Worm (Caenorhabditis elegans) whole organism, L3 larva: ENCODE measurements around the gene B0554.7.

Source experiments
- R02D3.7 ChIP-seq: fragments of 150-350 bp; optimal IDR thresholded peaks from 2 replicates; lab custom pipeline; 2014; ENCODE audit warnings: missing biosample characterization, missing genetic modification characterization
- ceh-16 ChIP-seq: sonication (generic microtip); optimal IDR thresholded peaks from 2 replicates; lab custom pipeline; 2017; ENCODE audit warnings: missing biosample characterization, missing genetic modification characterization
- ceh-82 ChIP-seq: fragments of 150-350 bp; optimal IDR thresholded peaks from 2 replicates; lab custom pipeline; 2014; ENCODE audit warnings: missing biosample characterization, missing genetic modification characterization
- elt-1 ChIP-seq: fragments of 150-350 bp; optimal IDR thresholded peaks from 2 replicates; lab custom pipeline; 2014; ENCODE audit warnings: missing biosample characterization, missing genetic modification characterization
- elt-2 ChIP-seq: sonication (generic microtip); optimal IDR thresholded peaks from 2 replicates; lab custom pipeline; 2016; ENCODE audit warnings: missing genetic modification reagents, mild to moderate bottlenecking, missing genetic modification characterization, missing compliant biosample characterization
- fkh-10 ChIP-seq: sonication (generic microtip); optimal IDR thresholded peaks from 2 replicates; lab custom pipeline; 2017; ENCODE audit warnings: missing biosample characterization, missing genetic modification reagents, missing genetic modification characterization
- fkh-2 ChIP-seq: fragments of 150-350 bp; optimal IDR thresholded peaks from 2 replicates; lab custom pipeline; 2014; ENCODE audit warnings: missing biosample characterization, missing genetic modification reagents, missing genetic modification characterization
- fos-1 ChIP-seq: fragments of 150-350 bp; optimal IDR thresholded peaks from 2 replicates; lab custom pipeline; 2014; ENCODE audit warnings: missing biosample characterization, missing genetic modification characterization
- lsy-12 ChIP-seq: sonication (generic microtip); optimal IDR thresholded peaks from 2 replicates; lab custom pipeline; 2016; ENCODE audit warnings: mild to moderate bottlenecking, missing genetic modification characterization, missing compliant biosample characterization
- nhr-12 ChIP-seq: fragments of 150-350 bp; optimal IDR thresholded peaks from 2 replicates; lab custom pipeline; 2014; ENCODE audit warnings: missing biosample characterization, missing genetic modification characterization
- nhr-76 ChIP-seq: fragments of 150-350 bp; sonication (generic microtip); optimal IDR thresholded peaks from 5 replicates; lab custom pipeline; 2014; ENCODE audit warnings: missing biosample characterization, missing genetic modification characterization
- pha-4 ChIP-seq: fragments of 150-350 bp; optimal IDR thresholded peaks from 2 replicates; lab custom pipeline; 2014; ENCODE audit warnings: missing biosample characterization, missing genetic modification reagents, missing genetic modification characterization
- pqm-1 ChIP-seq: fragments of 150-350 bp; optimal IDR thresholded peaks from 2 replicates; lab custom pipeline; 2017; ENCODE audit warnings: missing biosample characterization, missing genetic modification characterization, inconsistent platforms
- skn-1 ChIP-seq: fragments of 150-350 bp; optimal IDR thresholded peaks from 2 replicates; lab custom pipeline; 2014; ENCODE audit warnings: missing biosample characterization, missing genetic modification characterization

- TF ChIP-seq elt-1 (tag; lab: Kevin White, UChicago) (no peak), fkh-10 (GFP tag; lab: Kevin White, UChicago) (no peak), pha-4 (no peak), pqm-1 (tag; lab: Kevin White, UChicago) (no peak), nhr-12 (tag; lab: Kevin White, UChicago) (no peak), elt-2 (no peak), ceh-82 (tag; lab: Kevin White, UChicago) (no peak), fkh-2 (tag; lab: Kevin White, UChicago) (no peak), skn-1 (tag; lab: Kevin White, UChicago) (no peak), fos-1 (tag; lab: Kevin White, UChicago) (no peak), R02D3.7 (tag; lab: Kevin White, UChicago) (no peak), lsy-12 (tag; lab: Kevin White, UChicago) (no peak), ceh-16 (no peak), nhr-76 (tag; lab: Kevin White, UChicago) (no peak)
Observed at ce11 chrV:440923-441322, at the start of gene B0554.7.
